Worm (Caenorhabditis elegans) whole organism, midembryonic: ENCODE data around the gene C50H2.13.

ENCODE experiments used
- T22C8.4 ChIP-seq: fragments of 200-800 bp; sonication (Bioruptor generic); IDR thresholded peaks from 2 replicates; pipeline ENCODE4 v1.3.6; 2022; ENCODE audit warnings: missing genetic modification characterization, missing compliant biosample characterization
- flt-1 ChIP-seq: fragments of 200-800 bp; sonication (Bioruptor generic); IDR thresholded peaks from 2 replicates; pipeline ENCODE4 v1.3.6; 2022; ENCODE audit warnings: missing genetic modification characterization, missing compliant biosample characterization
- ztf-23 ChIP-seq: fragments of 200-800 bp; sonication (Bioruptor generic); IDR thresholded peaks from 2 replicates; pipeline ENCODE4 v1.3.6; 2022; ENCODE audit warnings: missing genetic modification reagents, missing genetic modification characterization, missing compliant biosample characterization

DNA sequence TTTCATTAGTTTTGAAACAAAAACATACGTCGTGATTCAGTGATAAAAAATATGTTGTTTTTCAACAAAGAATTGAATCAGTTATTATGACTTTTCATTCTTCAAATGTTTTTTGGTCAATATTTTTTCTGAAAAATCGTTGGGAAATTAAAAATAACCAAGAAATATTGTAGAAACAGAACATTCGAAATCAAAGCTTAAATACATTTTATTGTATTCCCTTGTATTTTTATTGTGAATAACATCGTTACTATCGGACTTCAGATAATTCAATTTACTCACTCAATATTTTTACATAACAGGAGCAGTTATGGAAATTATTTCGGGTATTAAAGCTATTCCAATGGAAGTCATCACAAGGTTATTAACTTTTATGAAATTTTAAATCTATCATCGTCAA lies 9.7 kb upstream of the C50H2.13 start, which contains the start of gene C50H2.4:
- TF ChIP-seq ztf-23 (GFP tag; lab: Robert Waterston, UW) (no peak), flt-1 (GFP tag; lab: Robert Waterston, UW) (no peak), T22C8.4 (GFP tag; lab: Robert Waterston, UW) (no peak)
